Worm (Caenorhabditis elegans): ENCODE measurements around the gene Y105C5B.15.

DNA sequence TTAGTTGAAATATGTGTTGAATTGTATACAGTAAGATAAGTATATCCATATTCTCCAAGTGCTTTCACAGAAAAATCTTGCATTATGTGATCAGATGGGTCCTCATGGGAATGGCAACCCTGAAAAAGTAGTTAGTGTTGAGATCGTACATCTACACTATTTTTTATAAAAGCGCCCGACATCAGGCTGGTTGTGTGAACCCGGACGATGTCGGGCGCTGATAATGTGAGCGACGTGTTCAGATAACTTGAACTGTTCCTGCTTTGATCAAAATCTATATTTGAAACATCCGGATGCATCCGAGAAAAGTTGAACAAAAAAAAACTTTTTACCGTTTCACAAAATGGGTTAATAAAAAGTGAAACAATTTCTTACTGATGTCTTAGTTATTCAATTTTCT lies 36.7 kb upstream of the Y105C5B.15 start:
- no peak for TF ChIP-seq pha-4 (tag; optimal IDR thresholded peaks at IDR 0.05)
- TF ChIP-seq hlh-30 (tag; optimal IDR thresholded peaks at IDR 0.05; ENCODE audit: insufficient read depth), result no peak
- TF ChIP-seq npax-4 (tag; optimal IDR thresholded peaks at IDR 0.05), result no peak
- TF ChIP-seq dmd-4 (tag; optimal IDR thresholded peaks at IDR 0.05; ENCODE audit: borderline replicate concordance), result no peak
- TF ChIP-seq pqm-1 (tag; optimal IDR thresholded peaks at IDR 0.05), result no peak
- TF ChIP-seq fkh-10 (GFP tag; optimal IDR thresholded peaks at IDR 0.05), result no peak
- no peak for TF ChIP-seq dve-1 (tag; optimal IDR thresholded peaks at IDR 0.05)

Measured in whole organism, late embryonic.